Fruit fly (Drosophila melanogaster): Measurements from ENCODE around the gene CG14257.

- TF ChIP-seq CG32121 (GFP tag; IDR thresholded peaks at IDR 0.05) (no peak), CG10348 (GFP tag; IDR thresholded peaks at IDR 0.05) (no peak), CG34367 (tag; optimal IDR thresholded peaks at IDR 0.05) (no peak), CG4496 (GFP tag; IDR thresholded peaks at IDR 0.05) (no peak), CG15710 (tag; optimal IDR thresholded peaks at IDR 0.05) (no peak), fd96Ca (GFP tag; IDR thresholded peaks at IDR 0.05) (no peak), Snoo (tag; optimal IDR thresholded peaks at IDR 0.05) (no peak), EcR (GFP tag; optimal IDR thresholded peaks at IDR 0.05) (no peak), Pif1A (GFP tag; optimal IDR thresholded peaks at IDR 0.05) (no peak), CG9948 (tag; optimal IDR thresholded peaks at IDR 0.05) (no peak), CG8159 (tag; optimal IDR thresholded peaks at IDR 0.05) (no peak), D1 (tag; optimal IDR thresholded peaks at IDR 0.05) (no peak), Pif1B (GFP tag; optimal IDR thresholded peaks at IDR 0.05) (no peak), Ets98B (GFP tag; IDR thresholded peaks at IDR 0.05) (no peak)
Measured at dm6 chr3R:27106134-27106694, 30.5 kb downstream of the CG14257 start, which contains the start of gene CAH9.
